Fruit fly (Drosophila melanogaster): ENCODE results near the gene CG33080.

The CG33080 gene

dm6 chrX:5763443-5764000 lies 45.9 kb upstream of the CG33080 start (continued):
- TF ChIP-seq ranshi (GFP tag; IDR thresholded peaks at IDR 0.05) = no peak
- TF ChIP-seq CG17829 (tag; optimal IDR thresholded peaks at IDR 0.05) = no peak
- no peak for TF ChIP-seq HmgZ (tag; optimal IDR thresholded peaks at IDR 0.05)
- TF ChIP-seq CG17912 (GFP tag; optimal IDR thresholded peaks at IDR 0.05) = no peak
- no peak for TF ChIP-seq CG6689 (GFP tag; IDR thresholded peaks at IDR 0.05)
- 0 out of 4 replicates have a peak, but pooled peaks have one; percentile 47 for TF ChIP-seq chinmo (GFP tag; IDR thresholded peaks at IDR 0.05; ENCODE audit: partially characterized antibody)
- no peak for TF ChIP-seq CG43689 (GFP tag; IDR thresholded peaks at IDR 0.05)
- TF ChIP-seq hbn (GFP tag; IDR thresholded peaks at IDR 0.05; ENCODE audit: partially characterized antibody) = 0 out of 2 replicates have a peak, but pooled peaks have one; percentile 19
- TF ChIP-seq NK7.1 (GFP tag; optimal IDR thresholded peaks at IDR 0.05) = no peak
- TF ChIP-seq CG7556 (GFP tag; optimal IDR thresholded peaks at IDR 0.05) = no peak
- no peak for TF ChIP-seq CG33557 (GFP tag; optimal IDR thresholded peaks at IDR 0.05)
- TF ChIP-seq gem (tag; optimal IDR thresholded peaks at IDR 0.05) = no peak
- no peak for TF ChIP-seq sima (GFP tag; optimal IDR thresholded peaks at IDR 0.05)
- TF ChIP-seq CG15514 (GFP tag; optimal IDR thresholded peaks at IDR 0.05) = no peak
- TF ChIP-seq CG10431 (GFP tag; optimal IDR thresholded peaks at IDR 0.05) = peak; percentile 94
- no peak for TF ChIP-seq fd96Cb (tag; optimal IDR thresholded peaks at IDR 0.05)
- TF ChIP-seq Doc3 (GFP tag; IDR thresholded peaks at IDR 0.05; ENCODE audit: partially characterized antibody) = 0 out of 3 replicates have a peak, but pooled peaks have one; percentile 15
- peak; percentile 17 for TF ChIP-seq CG10979 (tag; optimal IDR thresholded peaks at IDR 0.05)
- no peak for TF ChIP-seq ase (GFP tag; IDR thresholded peaks at IDR 0.05)
- TF ChIP-seq NC2α (GFP tag; optimal IDR thresholded peaks at IDR 0.05) = no peak
- peak; percentile 18; the same call in 1 of the 3 replicates for TF ChIP-seq CG34224 (GFP tag; IDR thresholded peaks at IDR 0.05; ENCODE audit: partially characterized antibody)
- TF ChIP-seq cwo (GFP tag; optimal IDR thresholded peaks at IDR 0.05) = no peak
- no peak for TF ChIP-seq BtbVII (GFP tag; optimal IDR thresholded peaks at IDR 0.05)
- TF ChIP-seq CG31388 (GFP tag; optimal IDR thresholded peaks at IDR 0.05) = no peak
- no peak for TF ChIP-seq tll (GFP tag; optimal IDR thresholded peaks at IDR 0.05)
- no peak for TF ChIP-seq ttk (GFP tag; IDR thresholded peaks at IDR 0.05)
- no peak for TF ChIP-seq D19B (GFP tag; optimal IDR thresholded peaks at IDR 0.05)
- no peak for TF ChIP-seq Xbp1 (GFP tag; optimal IDR thresholded peaks at IDR 0.05)
- TF ChIP-seq CG5953 (GFP tag; IDR thresholded peaks at IDR 0.05) = no peak
- no peak for TF ChIP-seq Hr78 (GFP tag; optimal IDR thresholded peaks at IDR 0.05)
- no peak for TF ChIP-seq peb (GFP tag; IDR thresholded peaks at IDR 0.05)
- TF ChIP-seq sna (GFP tag; IDR thresholded peaks at IDR 0.05; ENCODE audit: partially characterized antibody) = no peak
- peak; percentile 20; the same call in 1 of the 2 replicates for TF ChIP-seq amos (GFP tag; IDR thresholded peaks at IDR 0.05; ENCODE audit: partially characterized antibody)
- peak; percentile 18 for TF ChIP-seq Scr (GFP tag; IDR thresholded peaks at IDR 0.05; ENCODE audit: partially characterized antibody)
- TF ChIP-seq CG15479 (GFP tag; optimal IDR thresholded peaks at IDR 0.05) = no peak
- TF ChIP-seq Taf1 (GFP tag; IDR thresholded peaks at IDR 0.05) = no peak
- TF ChIP-seq CG1603 (tag; optimal IDR thresholded peaks at IDR 0.05) = no peak
- no peak for TF ChIP-seq nerfin-1 (tag; optimal IDR thresholded peaks at IDR 0.05)
- TF ChIP-seq CG14710 (tag; optimal IDR thresholded peaks at IDR 0.05) = no peak
- no peak for TF ChIP-seq CG4707 (GFP tag; optimal IDR thresholded peaks at IDR 0.05)
- no peak for TF ChIP-seq cas (GFP tag; IDR thresholded peaks at IDR 0.05)
- TF ChIP-seq dimm (GFP tag; IDR thresholded peaks at IDR 0.05) = no peak
- no peak for TF ChIP-seq crol (GFP tag; IDR thresholded peaks at IDR 0.05)
- TF ChIP-seq MBD-R2 (GFP tag; IDR thresholded peaks at IDR 0.05) = no peak
- TF ChIP-seq CG2678 (tag; optimal IDR thresholded peaks at IDR 0.05) = no peak
- no peak for TF ChIP-seq ewg (GFP tag; optimal IDR thresholded peaks at IDR 0.05)
- no peak for TF ChIP-seq pzg (GFP tag; optimal IDR thresholded peaks at IDR 0.05)
- no peak for TF ChIP-seq en (GFP tag; optimal IDR thresholded peaks at IDR 0.05)

Measured in whole organism, embryonic.